Worm (Caenorhabditis elegans) whole organism, young adult: ENCODE measurements around the gene cone-1.

Experiments used
- B0035.1 ChIP-seq: sonication (generic microtip); optimal IDR thresholded peaks from 2 replicates; lab custom pipeline; 2016; ENCODE audit warnings: missing genetic modification characterization, mild to moderate bottlenecking, missing compliant biosample characterization, missing genotype, missing genetic modification reagents
- B0336.3 ChIP-seq: fragments of 200-800 bp; sonication (Bioruptor generic); IDR thresholded peaks from 2 replicates; pipeline ENCODE4 v1.3.6; 2022; ENCODE audit warnings: missing genetic modification characterization, missing compliant biosample characterization
- C06A6.2 ChIP-seq: fragments of 200-800 bp; sonication (Bioruptor generic); conservative IDR thresholded peaks from 2 replicates; pipeline ENCODE4 v1.3.6; 2022; ENCODE audit warnings: missing genetic modification characterization, missing compliant biosample characterization
- F22D6.2 ChIP-seq: sonication (generic microtip); optimal IDR thresholded peaks from 2 replicates; lab custom pipeline; 2016; ENCODE audit warnings: mild to moderate bottlenecking, missing genetic modification characterization, missing compliant biosample characterization
- F23B12.7 ChIP-seq: sonication (generic microtip); optimal IDR thresholded peaks from 2 replicates; lab custom pipeline; 2017; ENCODE audit warnings: missing genetic modification characterization, mild to moderate bottlenecking, missing compliant biosample characterization, antibody characterized with exemption, moderate library complexity; ENCODE audit not compliant: insufficient read depth
- F37B4.10 ChIP-seq: fragments of 200-800 bp; sonication (Bioruptor generic); IDR thresholded peaks from 2 replicates; pipeline ENCODE4 v1.3.6; 2022; ENCODE audit warnings: missing genetic modification characterization, missing compliant biosample characterization
- F39B2.1 ChIP-seq: fragments of 200-800 bp; sonication (Bioruptor generic); IDR thresholded peaks from 2 replicates; pipeline ENCODE4 v1.3.6; 2022; ENCODE audit warnings: missing genetic modification reagents, missing genetic modification characterization, missing compliant biosample characterization
- F49E8.2 ChIP-seq: sonication (generic microtip); optimal IDR thresholded peaks from 3 replicates; lab custom pipeline; 2017; ENCODE audit warnings: missing genetic modification characterization, mild to moderate bottlenecking, missing compliant biosample characterization, antibody characterized with exemption, moderate library complexity; ENCODE audit not compliant: insufficient read depth
- K12H6.12 ChIP-seq: fragments of 200-800 bp; sonication (Bioruptor generic); optimal IDR thresholded peaks from 2 replicates; lab custom pipeline; 2018; ENCODE audit warnings: mild to moderate bottlenecking, missing genetic modification characterization, missing compliant biosample characterization
- T26A5.8 ChIP-seq: sonication (generic microtip); optimal IDR thresholded peaks from 2 replicates; lab custom pipeline; 2016; ENCODE audit warnings: missing genetic modification characterization, missing compliant biosample characterization
- Y67H2A.10 ChIP-seq: fragments of 200-800 bp; sonication (Bioruptor generic); conservative IDR thresholded peaks from 2 replicates; pipeline ENCODE4 v1.3.6; 2022; ENCODE audit warnings: missing genetic modification reagents, missing genetic modification characterization, missing compliant biosample characterization
- Y79H2A.3 ChIP-seq: fragments of 200-800 bp; sonication (Bioruptor generic); conservative IDR thresholded peaks from 2 replicates; pipeline ENCODE4 v1.3.6; 2022; ENCODE audit warnings: missing genetic modification reagents, missing genetic modification characterization, missing compliant biosample characterization
- athp-1 ChIP-seq: sonication (generic microtip); optimal IDR thresholded peaks from 2 replicates; lab custom pipeline; 2017; ENCODE audit warnings: mild to moderate bottlenecking, missing genetic modification characterization, missing compliant biosample characterization
- attf-5 ChIP-seq: fragments of 200-800 bp; sonication (Bioruptor generic); optimal IDR thresholded peaks from 2 replicates; lab custom pipeline; 2018; ENCODE audit warnings: mild to moderate bottlenecking, missing genetic modification characterization, missing compliant biosample characterization
- attf-6 ChIP-seq: fragments of 200-800 bp; sonication (Bioruptor generic); IDR thresholded peaks from 2 replicates; pipeline ENCODE4 v1.3.6; 2022; ENCODE audit warnings: missing genetic modification reagents, missing genetic modification characterization, missing compliant biosample characterization
- bed-2 ChIP-seq: fragments of 200-800 bp; sonication (Bioruptor generic); IDR thresholded peaks from 2 replicates; pipeline ENCODE4 v1.3.6; 2022; ENCODE audit warnings: missing genetic modification reagents, missing genetic modification characterization, missing compliant biosample characterization
- ccch-3 ChIP-seq: fragments of 200-800 bp; sonication (Bioruptor generic); optimal IDR thresholded peaks from 2 replicates; lab custom pipeline; 2018; ENCODE audit warnings: mild to moderate bottlenecking, missing genetic modification characterization, missing compliant biosample characterization
- cebp-1 ChIP-seq, 2 experiments: fragments of 200-800 bp in 1 of 2; sonication (Bioruptor generic) in 1 of 2; sonication (generic microtip) in 1 of 2; IDR thresholded peaks in 1 of 2; optimal IDR thresholded peaks in 1 of 2; 2 replicates each; pipeline versions ENCODE4 v1.3.6 to Lab custom; 2017 to 2022; ENCODE audit warnings: missing compliant biosample characterization in 2 of 2, missing genetic modification characterization in 2 of 2, mild to moderate bottlenecking in 1 of 2, missing genetic modification reagents in 1 of 2, moderate library complexity in 1 of 2
- ceh-100 ChIP-seq: fragments of 200-800 bp; sonication (Bioruptor generic); IDR thresholded peaks from 2 replicates; pipeline ENCODE4 v1.3.6; 2022; ENCODE audit warnings: missing genetic modification reagents, missing genetic modification characterization, missing compliant biosample characterization
- ceh-91 ChIP-seq: fragments of 200-800 bp; sonication (Bioruptor generic); IDR thresholded peaks from 2 replicates; pipeline ENCODE4 v1.3.6; 2022; ENCODE audit warnings: missing genetic modification reagents, missing genetic modification characterization, missing compliant biosample characterization
- dpl-1 ChIP-seq: fragments of 150-350 bp; optimal IDR thresholded peaks from 2 replicates; lab custom pipeline; 2014; ENCODE audit warnings: missing biosample characterization, missing genetic modification reagents, missing genetic modification characterization
- hmg-1.2 ChIP-seq: fragments of 200-800 bp; sonication (Bioruptor generic); IDR thresholded peaks from 2 replicates; pipeline ENCODE4 v1.3.6; 2022; ENCODE audit warnings: missing genetic modification reagents, missing genetic modification characterization, missing compliant biosample characterization
- let-607 ChIP-seq, 2 experiments: fragments of 200-800 bp in 1 of 2; sonication (Bioruptor generic) in 1 of 2; sonication (generic microtip) in 1 of 2; optimal IDR thresholded peaks; 2 replicates each; lab custom pipeline; 2016 to 2018; ENCODE audit warnings: mild to moderate bottlenecking in 2 of 2, missing compliant biosample characterization in 2 of 2, missing genetic modification characterization in 2 of 2, moderate library complexity in 2 of 2, missing genotype in 1 of 2
- lin-35 ChIP-seq, 3 experiments: fragments of 150-350 bp in 2 of 3; sonication (generic microtip) in 1 of 3; optimal IDR thresholded peaks; 2 replicates each; lab custom pipeline; 2014 to 2018; ENCODE audit warnings: missing biosample characterization in 3 of 3, missing genetic modification characterization in 3 of 3, missing genetic modification reagents in 3 of 3
- lin-40 ChIP-seq: sonication (generic microtip); optimal IDR thresholded peaks from 2 replicates; lab custom pipeline; 2016; ENCODE audit warnings: missing genetic modification characterization, mild to moderate bottlenecking, missing compliant biosample characterization, missing genotype, missing genetic modification reagents
- lir-1 ChIP-seq: fragments of 200-800 bp; sonication (Bioruptor generic); conservative IDR thresholded peaks from 2 replicates; pipeline ENCODE4 v1.3.6; 2022; ENCODE audit warnings: missing genetic modification reagents, missing genetic modification characterization, missing compliant biosample characterization
- lsy-27 ChIP-seq: sonication (generic microtip); optimal IDR thresholded peaks from 2 replicates; lab custom pipeline; 2017; ENCODE audit warnings: missing genetic modification characterization, mild to moderate bottlenecking, missing compliant biosample characterization, antibody characterized with exemption, missing genotype, borderline replicate concordance; ENCODE audit not compliant: insufficient read depth
- madf-6 ChIP-seq: fragments of 200-800 bp; sonication (Bioruptor generic); IDR thresholded peaks from 2 replicates; pipeline ENCODE4 v1.3.6; 2022; ENCODE audit warnings: missing genetic modification reagents, missing genetic modification characterization, missing compliant biosample characterization
- madf-8 ChIP-seq: fragments of 200-800 bp; sonication (Bioruptor generic); conservative IDR thresholded peaks from 2 replicates; pipeline ENCODE4 v1.3.6; 2022; ENCODE audit warnings: missing genetic modification reagents, missing genetic modification characterization, missing compliant biosample characterization
- nhr-27 ChIP-seq: fragments of 200-800 bp; sonication (Bioruptor generic); optimal IDR thresholded peaks from 2 replicates; lab custom pipeline; 2018; ENCODE audit warnings: mild to moderate bottlenecking, missing genetic modification characterization, moderate library complexity, missing compliant biosample characterization
- repo-1 ChIP-seq: sonication (generic microtip); optimal IDR thresholded peaks from 2 replicates; lab custom pipeline; 2017; ENCODE audit warnings: mild to moderate bottlenecking, missing genetic modification characterization, missing compliant biosample characterization
- rpc-1 ChIP-seq, 2 experiments: fragments of 150-350 bp in 1 of 2; sonication (generic microtip) in 1 of 2; optimal IDR thresholded peaks; 2 replicates each; lab custom pipeline; 2014 to 2018; ENCODE audit warnings: missing biosample characterization in 1 of 2, missing genetic modification characterization in 1 of 2, missing genetic modification reagents in 1 of 2, missing genotype in 1 of 2
- sdz-38 ChIP-seq: sonication (generic microtip); optimal IDR thresholded peaks from 2 replicates; lab custom pipeline; 2016; ENCODE audit warnings: missing genotype, missing genetic modification characterization, missing compliant biosample characterization
- snpc-1.1 ChIP-seq: sonication (generic microtip); optimal IDR thresholded peaks from 2 replicates; lab custom pipeline; 2017; ENCODE audit warnings: missing genetic modification characterization, mild to moderate bottlenecking, missing compliant biosample characterization, antibody characterized with exemption, moderate library complexity, missing genotype, missing genetic modification reagents; ENCODE audit not compliant: insufficient read depth
- snpc-3.4 ChIP-seq: sonication (generic microtip); optimal IDR thresholded peaks from 2 replicates; lab custom pipeline; 2017; ENCODE audit warnings: missing genetic modification characterization, mild to moderate bottlenecking, missing compliant biosample characterization, antibody characterized with exemption, moderate library complexity, missing genotype, missing genetic modification reagents
- somi-1 ChIP-seq: fragments of 200-800 bp; sonication (Bioruptor generic); optimal IDR thresholded peaks from 2 replicates; lab custom pipeline; 2018; ENCODE audit warnings: mild to moderate bottlenecking, missing genetic modification characterization, missing compliant biosample characterization
- tbp1 ChIP-seq: fragments of 200-800 bp; sonication (Bioruptor generic); optimal IDR thresholded peaks from 2 replicates; lab custom pipeline; 2018; ENCODE audit warnings: mild to moderate bottlenecking, missing genetic modification characterization, missing compliant biosample characterization
- tlf-1 ChIP-seq: fragments of 200-800 bp; sonication (Bioruptor generic); optimal IDR thresholded peaks from 2 replicates; lab custom pipeline; 2018; ENCODE audit warnings: mild to moderate bottlenecking, missing genetic modification characterization, missing compliant biosample characterization
- unc-62 ChIP-seq: fragments of 150-350 bp; optimal IDR thresholded peaks from 2 replicates; lab custom pipeline; 2014; ENCODE audit warnings: missing biosample characterization, missing genetic modification reagents, missing genetic modification characterization
- xnd-1 ChIP-seq: sonication (generic microtip); optimal IDR thresholded peaks from 2 replicates; lab custom pipeline; 2016; ENCODE audit warnings: missing genotype, missing genetic modification reagents, missing genetic modification characterization, missing compliant biosample characterization
- zfh-2 ChIP-seq: fragments of 200-800 bp; sonication (Bioruptor generic); conservative IDR thresholded peaks from 2 replicates; pipeline ENCODE4 v1.3.6; 2022; ENCODE audit warnings: missing genetic modification reagents, missing genetic modification characterization, missing compliant biosample characterization
- ztf-18 ChIP-seq: sonication (generic microtip); optimal IDR thresholded peaks from 2 replicates; lab custom pipeline; 2016; ENCODE audit warnings: missing genotype, mild to moderate bottlenecking, missing genetic modification characterization, missing compliant biosample characterization
- ztf-22 ChIP-seq: fragments of 200-800 bp; sonication (Bioruptor generic); optimal IDR thresholded peaks from 2 replicates; lab custom pipeline; 2018; ENCODE audit warnings: mild to moderate bottlenecking, missing genetic modification characterization, moderate library complexity, missing compliant biosample characterization
- ztf-3 ChIP-seq: fragments of 200-800 bp; sonication (Bioruptor generic); optimal IDR thresholded peaks from 2 replicates; lab custom pipeline; 2018; ENCODE audit warnings: mild to moderate bottlenecking, missing genetic modification characterization, missing compliant biosample characterization

The cone-1 gene

DNA sequence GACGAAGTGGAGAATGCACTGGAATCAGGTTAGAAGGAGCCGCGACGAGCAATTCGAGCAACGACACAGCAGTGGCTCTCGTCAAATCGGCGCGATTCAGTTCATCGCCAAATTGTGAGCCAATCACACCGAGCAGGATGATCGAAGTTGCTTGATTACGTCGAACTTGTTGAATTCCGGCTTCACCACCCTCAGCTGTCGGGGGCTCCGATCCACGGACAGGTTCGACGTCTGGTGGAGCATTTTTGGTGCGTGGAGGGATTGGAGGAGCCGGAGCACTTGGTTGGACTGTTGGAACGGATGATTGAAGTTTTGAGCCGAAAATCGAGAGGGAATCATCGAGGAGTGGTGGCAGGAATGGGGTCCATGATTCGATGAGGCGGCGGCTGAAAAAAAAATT lies 15.0 kb upstream of the cone-1 start:
- TF ChIP-seq lin-40 (tag; lab: Kevin White, UChicago) (no peak), B0336.3 (no peak), ceh-100 (no peak), zfh-2 (peak; percentile 60; the same call in 1 of the 2 replicates), ztf-3 (no peak), somi-1 (GFP tag; lab: Kevin White, UChicago) (no peak)

DNA sequence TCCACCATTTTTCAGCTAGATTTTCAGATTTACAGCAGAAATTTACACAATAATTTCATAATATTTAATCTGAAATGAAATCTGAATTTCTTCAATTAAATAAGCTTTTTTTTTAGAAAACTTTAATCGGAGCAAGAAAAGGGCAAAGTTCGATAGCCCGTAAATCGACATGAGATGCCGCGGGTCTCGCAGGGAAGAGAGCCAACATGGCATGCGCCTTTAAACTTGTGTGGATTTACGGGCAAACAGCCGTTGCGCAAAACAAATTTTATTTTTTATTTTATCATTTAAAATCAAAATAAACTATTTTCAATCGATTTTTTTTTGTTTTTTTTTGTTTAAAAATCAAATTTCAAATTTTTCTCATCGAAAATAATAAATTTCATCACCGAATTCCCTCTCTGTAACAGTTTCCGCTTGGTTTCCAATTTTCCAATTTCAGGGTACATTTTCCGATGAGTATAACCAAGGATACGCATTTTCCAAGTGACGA lies 1.7 kb upstream of the cone-1 start, which contains the start of the genes Y54F10AM.15, rbc-2 and ndua-8:
TSS of gene Y54F10AM.15 (minus strand) at position 59 of the 493 bp plus-strand sequence.
TSS of gene rbc-2 (minus strand) at position 69 of the 493 bp plus-strand sequence.
TSS of gene ndua-8 (plus strand) at position 443 of the 493 bp plus-strand sequence.
- TF ChIP-seq ccch-3 (no peak), Y79H2A.3 (no peak), Y67H2A.10 (GFP tag; lab: Robert Waterston, UW) (peak; percentile 44; the same call in 1 of the 2 replicates), F49E8.2 (tag; lab: Kevin White, UChicago) (no peak), athp-1 (tag; lab: Kevin White, UChicago) (peak; percentile 41), zfh-2 (no peak; the same call in 1 of the 2 replicates), nhr-27 (tag; lab: Kevin White, UChicago) (no peak), sdz-38 (tag; lab: Kevin White, UChicago) (no peak), xnd-1 (tag; lab: Kevin White, UChicago) (peak; percentile 48), madf-6 (GFP tag; lab: Robert Waterston, UW) (peak; percentile 88), rpc-1 (optimal IDR thresholded peaks at IDR 0.05; lab: Kevin White, UChicago) (no peak), rpc-1 (tag; optimal IDR thresholded peaks at IDR 0.05; lab: Kevin White, UChicago) (no peak), tbp1 (GFP tag; lab: Kevin White, UChicago) (peak; percentile 69), hmg-1.2 (GFP tag; lab: Robert Waterston, UW) (no peak; the same call in none of the 2 replicates), repo-1 (peak; percentile 3), cebp-1 (GFP tag; IDR thresholded peaks at IDR 0.05; lab: Robert Waterston, UW) (peak; percentile 25; the same call in 1 of the 2 replicates), cebp-1 (tag; optimal IDR thresholded peaks at IDR 0.05; lab: Kevin White, UChicago) (peak; percentile 83), snpc-3.4 (tag; lab: Kevin White, UChicago) (peak; percentile 61), bed-2 (GFP tag; lab: Robert Waterston, UW) (no peak), ztf-18 (tag; lab: Kevin White, UChicago) (peak; percentile 64), C06A6.2 (GFP tag; lab: Robert Waterston, UW) (0 out of 2 replicates have a peak, but pooled peaks have one; percentile 26), T26A5.8 (no peak), attf-5 (GFP tag; lab: Kevin White, UChicago) (peak; percentile 96), F23B12.7 (peak; percentile 94), F37B4.10 (GFP tag; lab: Robert Waterston, UW) (no peak), dpl-1 (GFP tag; lab: Kevin White, UChicago) (peak; percentile 62), K12H6.12 (tag; lab: Kevin White, UChicago) (peak; percentile 54), unc-62 (GFP tag; lab: Kevin White, UChicago) (peak; percentile 7), F22D6.2 (tag; lab: Kevin White, UChicago) (no peak), lin-35 (GFP tag; optimal IDR thresholded peaks at IDR 0.05; lab: Kevin White, UChicago) (peak in 2 of 3 experiments; percentile 34 to 91), tlf-1 (GFP tag; lab: Kevin White, UChicago) (peak; percentile 71), lsy-27 (tag; lab: Kevin White, UChicago) (no peak), madf-8 (peak; percentile 71), ztf-22 (GFP tag; lab: Kevin White, UChicago) (no peak), snpc-1.1 (tag; lab: Kevin White, UChicago) (peak; percentile 28), B0035.1 (tag; lab: Kevin White, UChicago) (no peak), let-607 (tag; optimal IDR thresholded peaks at IDR 0.05; lab: Kevin White, UChicago) (peak in 1 of 2 experiments; percentile 72), F39B2.1 (GFP tag; lab: Robert Waterston, UW) (no peak), attf-6 (GFP tag; lab: Robert Waterston, UW) (no peak), ceh-91 (peak; percentile 81), lir-1 (GFP tag; lab: Robert Waterston, UW) (0 out of 2 replicates have a peak, but pooled peaks have one; percentile 33)
